Fruit fly (Drosophila melanogaster) whole organism, embryonic: ENCODE data around the gene CG15347.

ENCODE experiments used
- Abd-B ChIP-seq: fragments of 200-800 bp; sonication (Bioruptor generic); optimal IDR thresholded peaks from 2 replicates; lab custom pipeline; 2018; ENCODE audit warnings: missing biosample characterization, mild to moderate bottlenecking, missing genetic modification characterization, moderate library complexity
- Ada2b ChIP-seq: fragments of 200-800 bp; sonication (Bioruptor generic); IDR thresholded peaks from 2 replicates; pipeline ENCODE4 v1.3.6; 2022; ENCODE audit warnings: missing biosample characterization, missing genetic modification characterization
- BtbVII ChIP-seq: fragments of 200-800 bp; sonication (Bioruptor generic); optimal IDR thresholded peaks from 3 replicates; lab custom pipeline; 2017; ENCODE audit warnings: missing biosample characterization, mild to moderate bottlenecking, missing genetic modification characterization
- C15 ChIP-seq: fragments of 200-800 bp; sonication (Bioruptor generic); IDR thresholded peaks from 3 replicates; pipeline ENCODE4 v1.3.6; 2022; ENCODE audit warnings: missing biosample characterization, missing genetic modification characterization
- CG10274 ChIP-seq: fragments of 200-800 bp; sonication (Bioruptor generic); optimal IDR thresholded peaks from 3 replicates; lab custom pipeline; 2017; ENCODE audit warnings: missing biosample characterization, mild to moderate bottlenecking, missing genetic modification characterization
- CG11093 ChIP-seq: fragments of 200-800 bp; sonication (Bioruptor generic); IDR thresholded peaks from 3 replicates; pipeline ENCODE4 v1.3.6; 2022; ENCODE audit warnings: missing biosample characterization, missing genetic modification characterization
- CG11504 ChIP-seq: fragments of 200-800 bp; sonication (Bioruptor generic); optimal IDR thresholded peaks from 3 replicates; lab custom pipeline; 2019; ENCODE audit warnings: missing biosample characterization, mild to moderate bottlenecking, missing genetic modification characterization, moderate library complexity
- CG11695 ChIP-seq: fragments of 200-800 bp; sonication (Bioruptor generic); IDR thresholded peaks from 3 replicates; pipeline ENCODE4 v1.3.6; 2022; ENCODE audit warnings: missing biosample characterization, missing genetic modification characterization
- CG12071 ChIP-seq: fragments of 200-800 bp; sonication (Bioruptor generic); optimal IDR thresholded peaks from 3 replicates; lab custom pipeline; 2018; ENCODE audit warnings: missing biosample characterization, mild to moderate bottlenecking, missing genetic modification characterization
- CG12104 ChIP-seq: fragments of 200-800 bp; sonication (Bioruptor generic); optimal IDR thresholded peaks from 3 replicates; lab custom pipeline; 2016; ENCODE audit warnings: missing biosample characterization, missing genetic modification characterization
- CG1233 ChIP-seq: fragments of 200-800 bp; sonication (Bioruptor generic); optimal IDR thresholded peaks from 4 replicates; lab custom pipeline; 2018; ENCODE audit warnings: missing biosample characterization, mild to moderate bottlenecking, missing genetic modification characterization
- CG13296 ChIP-seq: fragments of 200-800 bp; sonication (Bioruptor generic); optimal IDR thresholded peaks from 3 replicates; lab custom pipeline; 2018; ENCODE audit warnings: missing biosample characterization, mild to moderate bottlenecking, missing genetic modification characterization
- CG14050 ChIP-seq: fragments of 200-800 bp; sonication (Bioruptor generic); IDR thresholded peaks from 3 replicates; pipeline ENCODE4 v1.3.6; 2022; ENCODE audit warnings: missing biosample characterization, missing genetic modification characterization
- CG14965 ChIP-seq: fragments of 200-800 bp; sonication (Bioruptor generic); optimal IDR thresholded peaks from 2 replicates; lab custom pipeline; 2016; ENCODE audit warnings: missing biosample characterization, missing genetic modification characterization, borderline replicate concordance
- CG16815 ChIP-seq: fragments of 200-800 bp; sonication (Bioruptor generic); optimal IDR thresholded peaks from 3 replicates; lab custom pipeline; 2017; ENCODE audit warnings: missing biosample characterization, mild to moderate bottlenecking, missing genetic modification characterization
- CG17186 ChIP-seq: fragments of 200-800 bp; sonication (Bioruptor generic); optimal IDR thresholded peaks from 3 replicates; lab custom pipeline; 2017; ENCODE audit warnings: missing biosample characterization, missing genetic modification reagents, missing genetic modification characterization
- CG17328 ChIP-seq: fragments of 200-800 bp; sonication (Bioruptor generic); IDR thresholded peaks from 2 replicates; pipeline ENCODE4 v1.3.6; 2022; ENCODE audit warnings: missing biosample characterization, missing genetic modification characterization
- CG18599 ChIP-seq: fragments of 200-800 bp; sonication (Bioruptor generic); optimal IDR thresholded peaks from 3 replicates; lab custom pipeline; 2017; ENCODE audit warnings: missing biosample characterization, missing genetic modification characterization, mild to moderate bottlenecking, moderate library complexity, missing genetic modification reagents
- CG2889 ChIP-seq: fragments of 200-800 bp; sonication (Bioruptor generic); IDR thresholded peaks from 3 replicates; pipeline ENCODE4 v1.3.6; 2022; ENCODE audit warnings: missing biosample characterization, missing genetic modification characterization
- CG31365 ChIP-seq: fragments of 200-800 bp; sonication (Bioruptor generic); optimal IDR thresholded peaks from 2 replicates; lab custom pipeline; 2018; ENCODE audit warnings: missing biosample characterization, mild to moderate bottlenecking, missing genetic modification characterization
- CG32767 ChIP-seq: fragments of 200-800 bp; sonication (Bioruptor generic); IDR thresholded peaks from 2 replicates; pipeline ENCODE4 v1.3.6; 2022; ENCODE audit warnings: missing biosample characterization, missing genetic modification characterization
- CG8359 ChIP-seq: fragments of 200-800 bp; sonication (Bioruptor generic); optimal IDR thresholded peaks from 2 replicates; lab custom pipeline; 2017; ENCODE audit warnings: missing biosample characterization, mild to moderate bottlenecking, missing genetic modification characterization, borderline replicate concordance
- CG8944 ChIP-seq: fragments of 200-800 bp; sonication (Bioruptor generic); optimal IDR thresholded peaks from 3 replicates; lab custom pipeline; 2016; ENCODE audit warnings: missing biosample characterization, missing genetic modification characterization
- CG9932 ChIP-seq: fragments of 200-800 bp; sonication (Bioruptor generic); IDR thresholded peaks from 2 replicates; pipeline ENCODE4 v1.3.6; 2022; ENCODE audit warnings: missing biosample characterization, missing genetic modification characterization
- CrebB ChIP-seq: fragments of 200-800 bp; sonication (Bioruptor generic); optimal IDR thresholded peaks from 3 replicates; lab custom pipeline; 2018; ENCODE audit warnings: missing biosample characterization, mild to moderate bottlenecking, missing genetic modification characterization
- Dip2 ChIP-seq: fragments of 200-800 bp; sonication (Bioruptor generic); IDR thresholded peaks from 2 replicates; pipeline ENCODE4 v1.3.6; 2022; ENCODE audit warnings: missing biosample characterization, missing genetic modification characterization
- HHEX ChIP-seq: fragments of 200-800 bp; sonication (Bioruptor generic); optimal IDR thresholded peaks from 3 replicates; lab custom pipeline; 2017; ENCODE audit warnings: missing biosample characterization, mild to moderate bottlenecking, missing genetic modification characterization, missing genetic modification reagents
- Hand ChIP-seq: fragments of 200-800 bp; sonication (Bioruptor generic); optimal IDR thresholded peaks from 2 replicates; lab custom pipeline; 2017; ENCODE audit warnings: mild to moderate bottlenecking, missing biosample characterization, missing genetic modification reagents, missing genetic modification characterization
- Lhr ChIP-seq: fragments of 200-800 bp; sonication (Bioruptor generic); optimal IDR thresholded peaks from 3 replicates; lab custom pipeline; 2017; ENCODE audit warnings: mild to moderate bottlenecking, missing biosample characterization, missing genetic modification reagents, missing genetic modification characterization
- MESR4 ChIP-seq: fragments of 200-800 bp; sonication (Bioruptor generic); optimal IDR thresholded peaks from 2 replicates; lab custom pipeline; 2018; ENCODE audit warnings: missing biosample characterization, mild to moderate bottlenecking, missing genetic modification characterization, moderate library complexity
- Nf-YA ChIP-seq: fragments of 200-800 bp; sonication (Bioruptor generic); IDR thresholded peaks from 2 replicates; pipeline ENCODE4 v1.3.6; 2022; ENCODE audit warnings: missing biosample characterization, missing genetic modification characterization
- Opbp ChIP-seq: fragments of 200-800 bp; sonication (Bioruptor generic); IDR thresholded peaks from 3 replicates; pipeline ENCODE4 v1.3.6; 2022; ENCODE audit warnings: missing biosample characterization, missing genetic modification characterization; ENCODE audit not compliant: partially characterized antibody
- Sox100B ChIP-seq: fragments of 200-800 bp; sonication (Bioruptor generic); optimal IDR thresholded peaks from 3 replicates; lab custom pipeline; 2018; ENCODE audit warnings: missing biosample characterization, mild to moderate bottlenecking, missing genetic modification characterization
- al ChIP-seq: fragments of 200-800 bp; sonication (Bioruptor generic); IDR thresholded peaks from 2 replicates; pipeline ENCODE4 v1.3.6; 2022; ENCODE audit warnings: missing biosample characterization, missing genetic modification characterization
- ase ChIP-seq: fragments of 200-800 bp; sonication (Bioruptor generic); IDR thresholded peaks from 3 replicates; pipeline ENCODE4 v1.3.6; 2022; ENCODE audit warnings: missing biosample characterization, missing genetic modification characterization
- esg ChIP-seq: fragments of 200-800 bp; sonication (Bioruptor generic); conservative IDR thresholded peaks from 2 replicates; pipeline ENCODE4 v1.3.6; 2022; ENCODE audit warnings: missing biosample characterization, missing genetic modification characterization
- ken ChIP-seq: fragments of 200-800 bp; sonication (Bioruptor generic); IDR thresholded peaks from 3 replicates; pipeline ENCODE4 v1.3.6; 2022; ENCODE audit warnings: missing biosample characterization, missing genetic modification characterization
- nmo ChIP-seq: fragments of 200-800 bp; sonication (Bioruptor generic); optimal IDR thresholded peaks from 2 replicates; lab custom pipeline; 2018; ENCODE audit warnings: missing biosample characterization, mild to moderate bottlenecking, missing genetic modification characterization, moderate library complexity
- oc ChIP-seq: fragments of 200-800 bp; sonication (Bioruptor generic); optimal IDR thresholded peaks from 2 replicates; lab custom pipeline; 2018; ENCODE audit warnings: missing biosample characterization, mild to moderate bottlenecking, missing genetic modification characterization, moderate library complexity
- psq ChIP-seq: fragments of 200-800 bp; sonication (Bioruptor generic); optimal IDR thresholded peaks from 2 replicates; lab custom pipeline; 2017; ENCODE audit warnings: missing biosample characterization, missing genetic modification characterization
- row ChIP-seq: fragments of 200-800 bp; sonication (Bioruptor generic); IDR thresholded peaks from 3 replicates; pipeline ENCODE4 v1.3.6; 2022; ENCODE audit warnings: missing biosample characterization, missing genetic modification characterization
- so ChIP-seq: fragments of 200-800 bp; sonication (Bioruptor generic); IDR thresholded peaks from 3 replicates; pipeline ENCODE4 v1.3.6; 2022; ENCODE audit warnings: missing biosample characterization, missing genetic modification characterization
- sqz ChIP-seq: fragments of 200-800 bp; sonication (Bioruptor generic); optimal IDR thresholded peaks from 3 replicates; lab custom pipeline; 2018; ENCODE audit warnings: missing biosample characterization, mild to moderate bottlenecking, missing genetic modification characterization
- tap ChIP-seq: fragments of 200-800 bp; optimal IDR thresholded peaks from 3 replicates; lab custom pipeline; 2019; ENCODE audit warnings: missing biosample characterization, mild to moderate bottlenecking, missing genetic modification characterization, moderate library complexity
- tio ChIP-seq: fragments of 200-800 bp; sonication (Bioruptor generic); optimal IDR thresholded peaks from 2 replicates; lab custom pipeline; 2017; ENCODE audit warnings: missing biosample characterization, missing genetic modification characterization, inconsistent platforms
- trem ChIP-seq: fragments of 200-800 bp; optimal IDR thresholded peaks from 3 replicates; lab custom pipeline; 2019; ENCODE audit warnings: missing biosample characterization, mild to moderate bottlenecking, missing genetic modification characterization, moderate library complexity
- tup ChIP-seq: fragments of 200-800 bp; sonication (Bioruptor generic); optimal IDR thresholded peaks from 2 replicates; lab custom pipeline; 2016; ENCODE audit warnings: missing biosample characterization, mild to moderate bottlenecking, missing genetic modification characterization, moderate library complexity
- zen2 ChIP-seq: fragments of 200-800 bp; sonication (Bioruptor generic); IDR thresholded peaks from 3 replicates; pipeline ENCODE4 v1.3.6; 2022; ENCODE audit warnings: missing biosample characterization, missing genetic modification characterization; ENCODE audit not compliant: partially characterized antibody
- zfh2 ChIP-seq: fragments of 200-800 bp; sonication (Bioruptor generic); optimal IDR thresholded peaks from 2 replicates; lab custom pipeline; 2016; ENCODE audit warnings: missing biosample characterization, missing genetic modification characterization

The CG15347 gene

DNA sequence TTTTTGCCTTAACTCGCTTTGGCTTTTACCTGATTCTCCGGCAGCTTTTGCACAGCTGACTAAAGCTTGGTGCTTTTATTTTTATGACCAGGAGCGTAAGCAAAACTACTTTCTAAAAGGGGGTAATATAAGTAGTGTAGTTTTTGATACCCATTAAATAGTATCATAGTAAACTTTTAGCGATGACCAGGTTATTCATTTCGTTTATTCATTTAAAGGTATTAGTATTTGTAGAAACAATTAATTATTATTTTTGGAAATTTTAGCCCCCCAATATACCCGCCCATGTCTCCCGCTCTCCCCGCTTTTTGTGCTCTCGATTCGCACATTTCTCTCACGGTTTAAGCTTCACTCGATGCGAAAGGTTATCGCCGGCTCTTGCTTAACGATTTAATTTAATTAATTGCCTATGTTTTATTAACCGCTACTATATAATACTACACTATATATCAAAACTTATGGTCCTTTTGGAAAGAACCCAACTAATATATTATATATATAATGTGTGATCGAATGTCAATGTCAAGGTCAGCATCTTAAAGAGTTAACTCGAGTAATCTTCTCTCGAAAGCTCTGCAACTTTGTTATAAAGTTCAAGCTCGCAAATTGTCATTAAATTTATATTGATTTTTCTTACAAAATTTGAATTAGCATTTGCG is 3.8 kb upstream of the CG15347 start, which contains the start of gene Sptr (continued):
- no peak for TF ChIP-seq Opbp (GFP tag; lab: Robert Waterston, UW)
- TF ChIP-seq oc (tag; lab: Kevin White, UChicago) = peak; percentile 64
- TF ChIP-seq tio (GFP tag; lab: Kevin White, UChicago) = peak; percentile 62
- TF ChIP-seq CG8944 (GFP tag; lab: Kevin White, UChicago) = peak; percentile 45
- peak; percentile 86 for TF ChIP-seq tap (tag; lab: Kevin White, UChicago)
- peak; percentile 82 for TF ChIP-seq CG14050 (GFP tag; lab: Robert Waterston, UW)
- peak; percentile 91 for TF ChIP-seq CG11504
- no peak for TF ChIP-seq CG14965 (GFP tag; lab: Kevin White, UChicago)
- peak; percentile 84 for TF ChIP-seq CG12104 (GFP tag; lab: Kevin White, UChicago)
- peak; percentile 72 for TF ChIP-seq Abd-B (GFP tag; lab: Kevin White, UChicago)
- peak; percentile 78 for TF ChIP-seq ken (GFP tag; lab: Robert Waterston, UW)
- peak; percentile 90 for TF ChIP-seq HHEX (GFP tag; lab: Kevin White, UChicago)
- peak; percentile 93 for TF ChIP-seq BtbVII
- peak; percentile 92 for TF ChIP-seq CG9932 (GFP tag; lab: Robert Waterston, UW)
- TF ChIP-seq CG32767 = peak; percentile 73
- TF ChIP-seq Hand (GFP tag; lab: Kevin White, UChicago) = peak; percentile 91
- TF ChIP-seq so (GFP tag; lab: Robert Waterston, UW) = peak; percentile 91
- peak; percentile 93 for TF ChIP-seq CG13296
- TF ChIP-seq tup (GFP tag; lab: Kevin White, UChicago) = peak; percentile 35
- peak; percentile 93 for TF ChIP-seq CG11695 (GFP tag; lab: Robert Waterston, UW)
- peak; percentile 83 for TF ChIP-seq nmo
- peak; percentile 51 for TF ChIP-seq psq (GFP tag; lab: Kevin White, UChicago)
- TF ChIP-seq sqz (GFP tag; lab: Kevin White, UChicago) = no peak
- TF ChIP-seq C15 (GFP tag; lab: Robert Waterston, UW) = peak; percentile 79; the same call in 2 of the 3 replicates
- TF ChIP-seq trem (tag; lab: Kevin White, UChicago) = peak; percentile 42
- peak; percentile 42 for TF ChIP-seq CG16815 (GFP tag; lab: Kevin White, UChicago)
- peak; percentile 77; the same call in 2 of the 3 replicates for TF ChIP-seq ase
- TF ChIP-seq CG11093 (GFP tag; lab: Robert Waterston, UW) = peak; percentile 76
- TF ChIP-seq CG17328 = peak; percentile 88
- peak; percentile 85 for TF ChIP-seq esg
- peak; percentile 77 for TF ChIP-seq Nf-YA (GFP tag; lab: Robert Waterston, UW)
- peak; percentile 65 for TF ChIP-seq CG10274
- peak; percentile 27 for TF ChIP-seq CG8359 (GFP tag; lab: Kevin White, UChicago)
- peak; percentile 72 for TF ChIP-seq Sox100B
- TF ChIP-seq MESR4 (GFP tag; lab: Kevin White, UChicago) = no peak
- peak; percentile 73 for TF ChIP-seq CG12071 (GFP tag; lab: Kevin White, UChicago)
- peak; percentile 88 for TF ChIP-seq al (GFP tag; lab: Robert Waterston, UW)
- TF ChIP-seq CG31365 (tag; lab: Kevin White, UChicago) = peak; percentile 55
- peak; percentile 75 for TF ChIP-seq CG2889
- TF ChIP-seq Dip2 (GFP tag; lab: Robert Waterston, UW) = no peak
- TF ChIP-seq Ada2b = peak; percentile 92
- no peak for TF ChIP-seq zen2 (GFP tag; lab: Robert Waterston, UW)
- peak; percentile 95 for TF ChIP-seq row (GFP tag; lab: Robert Waterston, UW)
- TF ChIP-seq CG17186 = no peak
- TF ChIP-seq CG18599 (GFP tag; lab: Kevin White, UChicago) = peak; percentile 96
- peak; percentile 88 for TF ChIP-seq CrebB (tag; lab: Kevin White, UChicago)
- TF ChIP-seq CG1233 (GFP tag; lab: Kevin White, UChicago) = peak; percentile 80
- TF ChIP-seq Lhr = no peak
- peak; percentile 84 for TF ChIP-seq zfh2 (GFP tag; lab: Kevin White, UChicago)
